Worm (Caenorhabditis elegans): ENCODE results near the gene sre-38.

DNA sequence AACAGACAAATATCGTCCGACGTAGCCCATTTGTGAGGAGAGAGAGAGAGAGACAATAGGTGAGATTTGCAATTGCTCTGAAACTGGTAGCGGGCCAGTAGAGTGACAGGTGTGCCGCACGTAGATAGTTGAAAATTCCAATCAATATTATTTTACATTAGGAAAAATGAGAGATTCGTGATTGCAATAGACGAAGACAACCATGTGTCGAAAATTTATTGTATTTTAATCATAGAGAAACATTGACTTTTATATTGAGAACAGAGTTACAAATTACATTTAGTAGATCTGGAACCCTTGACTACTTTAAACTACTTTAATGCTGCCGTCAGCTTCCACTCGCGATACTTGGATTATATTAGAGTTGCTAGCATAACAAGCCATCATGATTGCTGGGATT, 45.0 kb upstream of the sre-38 start, which contains the start of gene Y57A10C.1:
- no peak for TF ChIP-seq ces-1 (GFP tag; optimal IDR thresholded peaks at IDR 0.05)
- TF ChIP-seq fos-1 (tag; optimal IDR thresholded peaks at IDR 0.05), result no peak
- TF ChIP-seq nhr-237 (tag; optimal IDR thresholded peaks at IDR 0.05), result no peak
- no peak for TF ChIP-seq nhr-6 (tag; optimal IDR thresholded peaks at IDR 0.05)
- TF ChIP-seq ztf-11 (tag; optimal IDR thresholded peaks at IDR 0.05), result no peak
- no peak for TF ChIP-seq mdl-1 (tag; optimal IDR thresholded peaks at IDR 0.05)
- no peak for TF ChIP-seq pqm-1 (tag; optimal IDR thresholded peaks at IDR 0.05)
- TF ChIP-seq snpc-4 (tag; optimal IDR thresholded peaks at IDR 0.05), result no peak
- no peak for TF ChIP-seq lin-15B (tag; optimal IDR thresholded peaks at IDR 0.05)
- no peak for TF ChIP-seq ceh-62 (tag; optimal IDR thresholded peaks at IDR 0.05)
